Fruit fly (Drosophila melanogaster) ovary, adult (tissue): ENCODE data around the gene indra.

Experiments
- CG17801 ChIP-seq: fragments of 200-800 bp; optimal IDR thresholded peaks from 2 replicates; lab custom pipeline; 2019; ENCODE audit warnings: missing biosample characterization, mild to moderate bottlenecking, missing genetic modification characterization, moderate library complexity; ENCODE audit not compliant: partially characterized antibody

The indra gene

dm6 chr3L:1331542-1331941 is 10.7 kb downstream of the indra start, which contains the start of gene msd1:
TSS of gene msd1 (plus strand) at chr3L:1331744.
- no peak for TF ChIP-seq CG17801 (GFP tag; lab: Kevin White, UChicago)

- TF ChIP-seq CG17801 (GFP tag; lab: Kevin White, UChicago) = no peak
Observed at dm6 chr3L:1330420-1330819, 11.8 kb downstream of the indra start.

DNA sequence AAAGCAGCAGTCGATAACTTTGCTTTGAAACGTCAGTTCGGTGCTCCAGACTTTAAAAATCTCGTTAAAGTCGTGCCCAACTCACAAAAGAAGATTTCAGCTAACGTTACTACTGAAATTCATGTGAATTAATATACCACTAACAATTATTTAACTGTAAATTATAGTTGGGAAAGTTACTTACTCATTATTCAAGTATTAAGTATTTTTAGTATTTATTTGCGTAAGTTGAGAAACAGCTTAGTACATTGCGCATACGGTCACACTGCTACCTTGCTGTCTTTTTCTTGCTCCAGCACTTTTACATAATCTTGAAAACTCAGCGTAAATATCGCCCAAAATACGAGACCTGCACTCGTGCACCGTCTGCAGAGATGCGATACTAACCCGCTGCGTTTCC is 12.5 kb downstream of the indra start, which contains the start of gene ND-ACP:
TSS of gene ND-ACP (plus strand) at position 226 of the 400 bp plus-strand sequence.
- no peak for TF ChIP-seq CG17801 (GFP tag; lab: Kevin White, UChicago)

DNA sequence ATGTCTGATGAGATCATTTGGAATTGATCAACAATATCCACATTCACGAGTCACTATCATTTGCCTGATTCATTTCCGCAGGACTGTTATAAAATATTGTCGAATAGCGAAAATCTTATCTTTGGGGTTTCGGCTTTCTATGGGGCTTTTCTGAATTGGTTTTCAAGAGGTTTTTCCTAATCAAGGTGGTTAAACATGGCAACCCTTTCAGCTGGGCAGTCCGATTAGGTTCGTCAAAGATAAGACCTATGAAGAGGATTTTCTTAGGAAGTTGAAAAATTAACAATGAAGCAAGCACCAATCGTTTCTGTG is 16.6 kb downstream of the indra start:
- no peak for TF ChIP-seq CG17801 (GFP tag; lab: Kevin White, UChicago)

- TF ChIP-seq CG17801 (GFP tag; lab: Kevin White, UChicago) = no peak
Observed at dm6 chr3L:1324818-1325625, 17.2 kb downstream of the indra start.

DNA sequence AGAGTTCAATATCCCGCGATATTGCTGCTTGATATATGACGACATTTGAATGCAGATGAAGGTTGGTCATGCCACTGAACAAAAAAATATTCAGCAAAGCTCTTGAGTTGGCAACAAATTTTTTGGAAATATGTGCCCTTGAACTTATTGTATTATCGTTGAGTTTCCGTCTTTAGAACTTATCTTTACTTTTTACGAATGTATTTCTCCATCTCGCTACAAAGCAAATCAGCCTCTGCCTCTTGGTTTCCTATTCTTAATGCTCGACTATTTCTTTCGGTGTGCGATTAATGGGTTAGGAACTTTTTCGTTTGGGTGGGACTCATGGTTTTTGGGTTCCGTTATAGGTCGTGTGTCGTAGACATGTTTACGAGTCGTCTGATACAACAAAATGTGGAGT is 19.1 kb downstream of the indra start:
- no peak for TF ChIP-seq CG17801 (GFP tag; lab: Kevin White, UChicago)

DNA sequence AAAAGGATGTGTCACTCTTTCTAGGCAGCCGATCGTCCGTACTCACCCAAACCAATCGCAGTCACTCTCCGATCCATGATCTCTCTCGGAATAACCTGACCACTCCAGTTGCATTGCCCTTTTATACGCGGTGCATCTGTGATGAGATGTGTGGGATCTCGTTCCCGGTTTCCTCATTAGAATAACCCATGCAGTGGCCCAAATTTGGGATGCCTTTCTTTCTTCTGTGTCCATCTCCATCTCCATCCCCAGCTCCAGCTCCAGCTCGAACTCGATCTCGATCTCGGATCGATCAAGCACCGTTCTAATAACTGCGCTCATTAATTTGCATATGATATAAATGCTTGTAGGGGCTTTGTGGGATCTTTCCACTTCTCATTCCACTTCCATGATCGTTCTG is 19.5 kb downstream of the indra start, which contains the start of gene CG9184:
TSS of gene CG9184 (minus strand) at position 101 of the 400 bp plus-strand sequence.
- TF ChIP-seq CG17801 (GFP tag; lab: Kevin White, UChicago) = no peak

DNA sequence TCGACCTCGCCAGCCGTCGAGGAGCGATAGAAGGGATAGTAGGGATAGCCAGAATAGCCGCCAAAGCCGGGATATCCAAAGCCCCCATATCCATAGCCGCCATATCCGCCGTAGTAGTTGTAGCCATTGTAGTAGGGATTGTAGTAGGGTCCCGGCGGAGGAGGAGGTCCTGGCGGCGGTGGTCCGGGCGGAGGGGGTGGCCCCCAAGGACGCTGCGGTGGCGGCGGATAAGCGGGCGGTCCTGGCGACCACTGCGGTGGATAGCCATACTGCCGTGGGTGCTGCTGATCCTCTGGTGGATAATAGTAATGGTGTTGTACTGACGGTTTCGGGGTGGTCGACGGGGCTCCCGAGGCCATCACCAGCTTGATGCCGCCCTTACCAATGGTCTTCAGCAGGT is 20.0 kb downstream of the indra start:
- no peak for TF ChIP-seq CG17801 (GFP tag; lab: Kevin White, UChicago)

DNA sequence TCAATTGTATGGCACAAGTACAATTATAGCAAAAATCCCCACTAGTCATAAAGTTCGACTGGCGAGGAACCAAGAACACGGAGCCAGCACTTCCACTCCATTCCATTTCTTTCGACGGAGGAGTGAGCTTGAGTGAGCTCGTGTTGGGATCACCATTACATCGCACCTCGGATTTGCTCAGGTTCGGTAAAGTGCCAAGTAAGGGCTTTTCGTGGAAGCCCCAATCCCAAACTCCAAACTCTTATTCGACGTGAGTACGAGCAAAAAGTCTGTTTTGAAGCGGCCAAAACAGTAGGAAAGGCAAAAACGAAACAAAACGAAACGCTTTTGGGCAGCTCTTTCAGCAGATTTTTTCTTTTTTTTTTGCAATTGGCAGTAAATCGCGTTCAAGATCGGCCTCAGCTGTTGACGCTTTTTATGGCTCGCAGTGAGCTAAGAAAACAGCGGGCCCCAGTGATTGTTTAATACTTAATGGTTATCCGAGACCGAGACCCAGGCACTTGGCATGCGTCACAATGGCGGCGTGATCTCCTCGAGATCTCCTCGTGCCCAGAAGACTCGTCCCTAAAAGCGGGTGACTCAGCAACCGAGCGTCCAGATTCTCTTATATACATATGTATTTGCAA is 21.2 kb downstream of the indra start:
- no peak for TF ChIP-seq CG17801 (GFP tag; lab: Kevin White, UChicago)

DNA sequence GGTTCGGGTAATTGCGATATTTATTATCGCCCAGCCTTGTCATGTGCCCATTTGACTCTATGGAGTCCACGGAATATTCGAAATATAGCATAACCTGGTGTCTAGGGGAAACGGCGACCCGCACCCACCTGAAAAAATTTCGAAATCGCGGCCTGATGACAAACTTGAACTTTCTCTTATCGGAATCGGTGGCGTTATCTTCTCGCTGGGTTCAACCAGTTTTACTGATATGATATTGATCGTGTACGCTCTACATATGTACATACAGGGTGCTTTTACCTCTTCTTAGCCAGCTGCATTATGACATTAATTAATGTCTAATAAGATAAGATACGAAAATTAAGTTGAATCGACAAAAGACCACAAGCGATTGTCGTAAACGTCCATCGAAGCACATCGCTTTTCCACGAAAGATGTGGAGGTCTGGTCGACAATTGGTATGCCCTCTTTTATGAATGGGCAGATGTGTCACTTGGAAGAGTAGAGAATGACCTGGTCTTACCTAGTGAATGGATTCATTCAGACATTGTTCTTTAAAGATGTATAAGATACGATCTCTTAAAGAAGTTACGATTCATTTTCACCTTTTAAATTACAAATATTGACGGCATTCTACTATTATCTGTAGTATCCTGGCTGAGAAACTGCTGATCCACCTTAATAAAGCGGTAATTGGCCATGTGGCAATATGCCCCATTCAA is 21.8 kb downstream of the indra start:
- peak; percentile 62 for TF ChIP-seq CG17801 (GFP tag; lab: Kevin White, UChicago)

dm6 chr3L:1319097-1319725 is 23.0 kb downstream of the indra start:
- TF ChIP-seq CG17801 (GFP tag; lab: Kevin White, UChicago) = no peak

DNA sequence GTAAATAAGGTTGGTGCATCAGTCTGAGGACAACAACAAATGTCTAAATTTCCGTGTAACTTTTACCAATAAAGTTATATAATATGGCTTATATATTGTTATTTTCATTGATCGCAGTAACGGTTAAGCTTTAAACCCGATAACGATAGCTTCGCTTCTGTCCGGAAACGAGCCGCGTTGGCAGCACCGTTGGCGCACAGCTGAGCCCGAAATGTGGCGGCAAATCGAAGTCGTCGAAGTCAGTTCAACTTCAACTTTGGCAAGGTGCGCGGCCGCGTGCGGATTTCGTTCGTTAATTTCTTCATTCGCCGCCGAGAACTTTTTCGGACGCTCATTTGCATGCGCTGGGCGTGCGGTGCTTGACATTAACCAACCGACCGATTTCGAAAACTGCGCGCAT is 24.0 kb downstream of the indra start, which contains the start of gene Myo61F:
TSS of gene Myo61F (plus strand) at position 240 of the 400 bp plus-strand sequence.
- peak; percentile 13 for TF ChIP-seq CG17801 (GFP tag; lab: Kevin White, UChicago)

- TF ChIP-seq CG17801 (GFP tag; lab: Kevin White, UChicago) = peak; percentile 9
Observed at dm6 chr3L:1313039-1313766, 29.0 kb downstream of the indra start, which contains the start of the genes sturkopf and Herc4. TSS of gene sturkopf (minus strand) at chr3L:1313377. TSS of gene Herc4 (plus strand) at chr3L:1313696.

dm6 chr3L:1307005-1307632 is 35.1 kb downstream of the indra start, which contains the start of the genes Ctr9 and Nt5a:
TSS of gene Ctr9 (plus strand) at chr3L:1307224.
TSS of gene Nt5a (minus strand) at chr3L:1307418.
- TF ChIP-seq CG17801 (GFP tag; lab: Kevin White, UChicago) = peak; percentile 14
